Fruit fly (Drosophila melanogaster): ENCODE results near the gene Pect.

The Pect gene

DNA sequence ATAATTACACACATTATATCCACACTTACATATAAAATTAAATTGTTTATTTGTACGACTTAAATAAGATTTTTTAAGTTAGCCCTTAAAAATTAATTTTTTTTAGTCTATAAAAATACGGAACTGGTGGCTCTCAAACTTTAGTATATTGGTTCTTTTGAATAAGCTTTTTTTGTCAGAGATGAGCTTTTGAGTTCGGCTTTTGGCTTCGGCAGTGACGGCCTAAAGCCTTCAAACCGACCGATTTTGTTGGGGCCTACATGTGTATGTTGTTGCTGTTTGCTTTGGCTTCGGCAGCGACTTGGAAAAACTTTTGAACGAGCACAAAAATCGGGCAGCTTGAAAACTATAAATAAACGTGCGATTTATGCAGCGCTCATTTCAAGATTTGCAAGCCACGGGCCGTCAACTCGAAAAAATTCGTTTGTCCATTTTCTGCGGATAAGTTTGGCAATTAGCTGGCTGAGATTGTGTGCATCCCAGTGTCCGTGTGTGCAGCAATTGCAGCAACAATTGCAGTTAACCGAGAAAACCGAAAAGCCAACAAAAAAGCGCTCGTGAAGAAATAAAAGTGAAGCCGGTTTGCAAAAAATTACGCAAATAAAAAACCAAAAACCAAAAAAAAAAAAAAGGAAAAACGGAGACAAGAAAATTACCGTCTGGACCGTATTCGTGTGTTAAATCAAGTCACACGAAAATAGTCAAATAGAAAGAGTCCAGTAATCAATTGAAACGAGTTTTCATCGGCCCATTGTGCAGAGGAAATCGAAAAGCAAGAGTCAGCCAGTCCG lies 42.5 kb downstream of the Pect start, which contains the start of gene CG16820:
TSS of gene CG16820 (plus strand) at position 378 of the 791 bp plus-strand sequence.
- TF ChIP-seq Sin3A (optimal IDR thresholded peaks at IDR 0.05) (no peak), Myc (optimal IDR thresholded peaks at IDR 0.05) (no peak), ttk (optimal IDR thresholded peaks at IDR 0.05) (no peak), psq (optimal IDR thresholded peaks at IDR 0.05) (no peak), h (optimal IDR thresholded peaks at IDR 0.05) (no peak), insv (optimal IDR thresholded peaks at IDR 0.05) (no peak)

DNA sequence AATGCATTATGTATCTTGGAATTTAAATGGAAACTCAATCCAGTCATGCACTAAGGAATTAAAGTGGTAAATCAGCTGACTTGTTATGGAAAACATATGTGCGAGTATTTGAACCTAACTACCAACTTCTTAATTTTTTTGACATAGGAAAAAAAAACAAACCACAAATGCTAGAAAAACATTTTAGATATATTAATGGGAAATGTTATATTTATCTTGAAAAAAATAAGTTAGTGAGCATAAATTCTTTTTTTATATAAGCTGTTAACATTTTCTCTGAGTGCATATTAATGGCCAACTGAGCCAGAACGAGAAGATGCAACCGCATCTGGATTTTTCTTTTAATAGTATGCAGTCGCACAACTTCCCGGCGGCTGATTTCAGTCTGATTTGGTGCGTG lies 47.6 kb downstream of the Pect start:
- no peak for TF ChIP-seq ttk (optimal IDR thresholded peaks at IDR 0.05)

dm6 chr2L:13257177-13257576 lies 53.6 kb downstream of the Pect start, which contains the start of gene Naa20B:
Gene Naa20B (plus strand): TSS chr2L:13257477.
- TF ChIP-seq Myc (optimal IDR thresholded peaks at IDR 0.05) (no peak), insv (optimal IDR thresholded peaks at IDR 0.05) (no peak), ttk (optimal IDR thresholded peaks at IDR 0.05) (no peak), psq (optimal IDR thresholded peaks at IDR 0.05) (no peak), h (optimal IDR thresholded peaks at IDR 0.05) (no peak), Sin3A (optimal IDR thresholded peaks at IDR 0.05) (no peak)

dm6 chr2L:13258702-13259101 lies 55.1 kb downstream of the Pect start:
- TF ChIP-seq psq (optimal IDR thresholded peaks at IDR 0.05) = no peak
- no peak for TF ChIP-seq Sin3A (optimal IDR thresholded peaks at IDR 0.05)
- TF ChIP-seq insv (optimal IDR thresholded peaks at IDR 0.05) = no peak
- TF ChIP-seq ttk (optimal IDR thresholded peaks at IDR 0.05) = no peak
- TF ChIP-seq Myc (optimal IDR thresholded peaks at IDR 0.05) = no peak
- no peak for TF ChIP-seq h (optimal IDR thresholded peaks at IDR 0.05)

DNA sequence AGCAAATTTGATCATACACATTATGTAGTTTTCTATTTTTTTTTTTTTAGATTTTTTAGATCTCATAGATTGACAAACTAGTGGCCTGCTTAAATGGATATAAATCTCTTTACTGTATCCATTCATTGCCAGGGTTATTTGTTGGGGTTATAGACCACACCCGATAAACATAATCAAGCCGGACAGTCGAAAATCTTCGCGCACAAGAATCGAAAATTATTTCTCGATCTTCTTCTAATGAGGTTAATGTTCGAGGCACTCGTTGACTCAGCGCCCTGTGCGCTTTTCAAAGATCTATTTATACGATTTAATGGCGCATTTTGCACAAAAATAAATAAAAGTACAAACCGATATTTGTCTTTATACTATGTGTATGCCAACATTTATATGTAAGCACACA lies 56.1 kb downstream of the Pect start, which contains the start of gene CG31730:
TSS of gene CG31730 (minus strand) at position 101 of the 400 bp plus-strand sequence.
- TF ChIP-seq h (optimal IDR thresholded peaks at IDR 0.05) (no peak), Sin3A (optimal IDR thresholded peaks at IDR 0.05) (no peak), psq (optimal IDR thresholded peaks at IDR 0.05) (no peak), insv (optimal IDR thresholded peaks at IDR 0.05) (no peak), Myc (optimal IDR thresholded peaks at IDR 0.05) (no peak), ttk (optimal IDR thresholded peaks at IDR 0.05) (no peak)
